Worm (Caenorhabditis elegans) whole organism, L4 larva: Measurements from ENCODE around the gene eif-2A.

Experiments
- F10B5.3 ChIP-seq: sonication (generic microtip); optimal IDR thresholded peaks from 2 replicates; lab custom pipeline; 2016; ENCODE audit warnings: mild to moderate bottlenecking, missing genetic modification characterization, missing compliant biosample characterization
- F44E2.7 ChIP-seq: fragments of 200-800 bp; sonication (Bioruptor generic); IDR thresholded peaks from 2 replicates; pipeline ENCODE4 v2.1.2; 2022; ENCODE audit warnings: missing genetic modification characterization, missing compliant biosample characterization
- R02D3.7 ChIP-seq: fragments of 150-350 bp; sonication (generic microtip); optimal IDR thresholded peaks from 3 replicates; lab custom pipeline; 2014; ENCODE audit warnings: missing biosample characterization, missing genetic modification characterization
- T20F7.1 ChIP-seq: fragments of 200-800 bp; sonication (Bioruptor generic); optimal IDR thresholded peaks from 2 replicates; lab custom pipeline; 2018; ENCODE audit warnings: mild to moderate bottlenecking, missing genetic modification characterization, missing compliant biosample characterization
- Y105C5A.15 ChIP-seq: fragments of 200-800 bp; sonication (Bioruptor generic); IDR thresholded peaks from 2 replicates; pipeline ENCODE4 v1.3.6; 2022; ENCODE audit warnings: missing genetic modification characterization, missing compliant biosample characterization
- Y48G9A.11 ChIP-seq: fragments of 200-800 bp; sonication (Bioruptor generic); IDR thresholded peaks from 2 replicates; pipeline ENCODE4 v1.3.6; 2022; ENCODE audit warnings: missing genetic modification reagents, missing genetic modification characterization, missing compliant biosample characterization
- Y5F2A.4 ChIP-seq: fragments of 200-800 bp; sonication (Bioruptor generic); optimal IDR thresholded peaks from 2 replicates; lab custom pipeline; 2018; ENCODE audit warnings: mild to moderate bottlenecking, missing genetic modification characterization, missing compliant biosample characterization
- Y75B8A.6 ChIP-seq: fragments of 200-800 bp; sonication (Bioruptor generic); IDR thresholded peaks from 2 replicates; pipeline ENCODE4 v1.3.6; 2022; ENCODE audit warnings: missing genetic modification reagents, missing genetic modification characterization, missing compliant biosample characterization
- ZK337.2 ChIP-seq: fragments of 200-800 bp; sonication (Bioruptor generic); IDR thresholded peaks from 2 replicates; pipeline ENCODE4 v1.3.6; 2022; ENCODE audit warnings: missing genetic modification reagents, missing genetic modification characterization, missing compliant biosample characterization
- aly-2 ChIP-seq: sonication (generic microtip); optimal IDR thresholded peaks from 2 replicates; lab custom pipeline; 2018; ENCODE audit warnings: missing biosample characterization, missing genetic modification characterization
- ama-1 ChIP-seq: fragments of 150-350 bp; optimal IDR thresholded peaks from 2 replicates; lab custom pipeline; 2014; ENCODE audit warnings: inconsistent platforms, mixed read lengths
- attf-4 ChIP-seq: sonication (generic microtip); optimal IDR thresholded peaks from 3 replicates; lab custom pipeline; 2017; ENCODE audit warnings: missing biosample characterization, missing genetic modification characterization
- ceh-32 ChIP-seq: sonication (generic microtip); optimal IDR thresholded peaks from 2 replicates; lab custom pipeline; 2016; ENCODE audit warnings: mild to moderate bottlenecking, missing genetic modification characterization, missing compliant biosample characterization; ENCODE audit not compliant: poor library complexity
- ceh-44 ChIP-seq: fragments of 200-800 bp; sonication (Bioruptor generic); IDR thresholded peaks from 2 replicates; pipeline ENCODE4 v1.3.6; 2022; ENCODE audit warnings: missing genetic modification reagents, missing genetic modification characterization, missing compliant biosample characterization
- ceh-62 ChIP-seq: sonication (generic microtip); optimal IDR thresholded peaks from 2 replicates; lab custom pipeline; 2017; ENCODE audit warnings: missing biosample characterization, missing genetic modification characterization
- ces-1 ChIP-seq: fragments of 150-350 bp; sonication (generic microtip); optimal IDR thresholded peaks from 4 replicates; lab custom pipeline; 2014; ENCODE audit warnings: missing biosample characterization, missing genetic modification reagents, missing genetic modification characterization
- cey-2 ChIP-seq: sonication (generic microtip); optimal IDR thresholded peaks from 3 replicates; lab custom pipeline; 2017; ENCODE audit warnings: missing genetic modification characterization, mild to moderate bottlenecking, missing compliant biosample characterization, antibody characterized with exemption, borderline replicate concordance; ENCODE audit not compliant: insufficient read depth
- egl-27 ChIP-seq: sonication (generic microtip); optimal IDR thresholded peaks from 3 replicates; lab custom pipeline; 2017; ENCODE audit warnings: missing biosample characterization, missing genetic modification reagents, missing genetic modification characterization
- egl-43 ChIP-seq: fragments of 200-800 bp; sonication (Bioruptor generic); IDR thresholded peaks from 2 replicates; pipeline ENCODE4 v1.3.6; 2022; ENCODE audit warnings: missing genetic modification reagents, missing genetic modification characterization, missing compliant biosample characterization
- hif-1 ChIP-seq, 2 experiments: sonication (generic microtip); optimal IDR thresholded peaks; 2 replicates each; lab custom pipeline; 2016 to 2017; ENCODE audit warnings: missing compliant biosample characterization in 2 of 2, missing genetic modification characterization in 2 of 2, missing genetic modification reagents in 2 of 2, missing genotype in 2 of 2, mild to moderate bottlenecking in 1 of 2
- hlh-30 ChIP-seq: sonication (generic microtip); optimal IDR thresholded peaks from 2 replicates; lab custom pipeline; 2017; ENCODE audit warnings: antibody characterized with exemption, mild to moderate bottlenecking, missing genetic modification characterization, missing compliant biosample characterization; ENCODE audit not compliant: insufficient read depth
- hmg-1.1 ChIP-seq: fragments of 200-800 bp; sonication (Bioruptor generic); IDR thresholded peaks from 2 replicates; pipeline ENCODE4 v1.3.6; 2022; ENCODE audit warnings: missing genetic modification reagents, missing genetic modification characterization, missing compliant biosample characterization
- jun-1 ChIP-seq: fragments of 150-350 bp; optimal IDR thresholded peaks from 2 replicates; lab custom pipeline; 2014; ENCODE audit warnings: missing biosample characterization, missing genetic modification reagents, missing genetic modification characterization
- lin-39 ChIP-seq: fragments of 150-350 bp; optimal IDR thresholded peaks from 2 replicates; lab custom pipeline; 2014; ENCODE audit warnings: missing biosample characterization, missing genetic modification reagents, missing genetic modification characterization
- lsy-2 ChIP-seq, 2 experiments: fragments of 150-350 bp in 1 of 2; sonication (generic microtip) in 1 of 2; optimal IDR thresholded peaks; 2 replicates each; lab custom pipeline; 2014 to 2017; ENCODE audit warnings: missing biosample characterization in 2 of 2, missing genetic modification characterization in 2 of 2
- madf-5 ChIP-seq, 2 experiments: fragments of 200-800 bp; sonication (Bioruptor generic); IDR thresholded peaks; 2 replicates each; pipeline ENCODE4 v1.3.6; 2022; ENCODE audit warnings: missing compliant biosample characterization in 2 of 2, missing genetic modification characterization in 2 of 2
- madf-9 ChIP-seq: fragments of 200-800 bp; sonication (Bioruptor generic); conservative IDR thresholded peaks from 2 replicates; pipeline ENCODE4 v1.3.6; 2022; ENCODE audit warnings: missing genetic modification reagents, missing genetic modification characterization, missing compliant biosample characterization
- mep-1 ChIP-seq: fragments of 150-350 bp; sonication (generic microtip); optimal IDR thresholded peaks from 3 replicates; lab custom pipeline; 2014; ENCODE audit warnings: missing biosample characterization, missing genetic modification characterization
- mes-2 ChIP-seq: sonication (generic microtip); optimal IDR thresholded peaks from 2 replicates; lab custom pipeline; 2016; ENCODE audit warnings: missing genotype, mild to moderate bottlenecking, missing genetic modification characterization, missing compliant biosample characterization; ENCODE audit not compliant: poor library complexity, severe bottlenecking
- nhr-111 ChIP-seq: fragments of 200-800 bp; sonication (Bioruptor generic); optimal IDR thresholded peaks from 2 replicates; lab custom pipeline; 2018; ENCODE audit warnings: mild to moderate bottlenecking, missing genetic modification characterization, missing compliant biosample characterization
- nhr-25 ChIP-seq: sonication (generic microtip); optimal IDR thresholded peaks from 2 replicates; lab custom pipeline; 2017; ENCODE audit warnings: missing genetic modification characterization, mild to moderate bottlenecking, missing compliant biosample characterization, antibody characterized with exemption, moderate library complexity, borderline replicate concordance; ENCODE audit not compliant: insufficient read depth
- nhr-28 ChIP-seq: fragments of 150-350 bp; optimal IDR thresholded peaks from 2 replicates; lab custom pipeline; 2014; ENCODE audit warnings: missing biosample characterization, missing genetic modification characterization
- nhr-42 ChIP-seq: fragments of 200-800 bp; sonication (Bioruptor generic); IDR thresholded peaks from 2 replicates; pipeline ENCODE4 v1.3.6; 2022; ENCODE audit warnings: missing genetic modification characterization, missing compliant biosample characterization
- nhr-48 ChIP-seq: sonication (generic microtip); optimal IDR thresholded peaks from 2 replicates; lab custom pipeline; 2016; ENCODE audit warnings: mild to moderate bottlenecking, missing genetic modification characterization, missing compliant biosample characterization
- nhr-6 ChIP-seq: fragments of 150-350 bp; optimal IDR thresholded peaks from 2 replicates; lab custom pipeline; 2014; ENCODE audit warnings: missing biosample characterization, missing genetic modification characterization
- nhr-76 ChIP-seq: fragments of 150-350 bp; optimal IDR thresholded peaks from 2 replicates; lab custom pipeline; 2014; ENCODE audit warnings: missing biosample characterization, missing genetic modification characterization
- nhr-77 ChIP-seq: fragments of 150-350 bp; optimal IDR thresholded peaks from 2 replicates; lab custom pipeline; 2014; ENCODE audit warnings: missing biosample characterization, missing genetic modification characterization
- pha-4 ChIP-seq, 2 experiments: fragments of 150-350 bp in 1 of 2; fragments of 200-800 bp in 1 of 2; sonication (Bioruptor generic) in 1 of 2; IDR thresholded peaks in 1 of 2; optimal IDR thresholded peaks in 1 of 2; 2 replicates each; pipeline versions ENCODE4 v1.3.6 to Lab custom; 2014 to 2022; ENCODE audit warnings: missing genetic modification characterization in 2 of 2, missing genetic modification reagents in 2 of 2, missing biosample characterization in 1 of 2, missing compliant biosample characterization in 1 of 2
- rbr-2 ChIP-seq: sonication (generic microtip); optimal IDR thresholded peaks from 2 replicates; lab custom pipeline; 2016; ENCODE audit warnings: missing genotype, missing genetic modification characterization, missing compliant biosample characterization
- set-16 ChIP-seq: fragments of 200-800 bp; sonication (Bioruptor generic); IDR thresholded peaks from 2 replicates; pipeline ENCODE4 v1.3.6; 2022; ENCODE audit warnings: missing genetic modification reagents, missing genetic modification characterization, missing compliant biosample characterization
- snpc-1.2 ChIP-seq: fragments of 200-800 bp; sonication (Bioruptor generic); IDR thresholded peaks from 2 replicates; pipeline ENCODE4 v1.3.6; 2022; ENCODE audit warnings: missing genetic modification reagents, missing genetic modification characterization, missing compliant biosample characterization
- snpc-4 ChIP-seq: fragments of 150-350 bp; optimal IDR thresholded peaks from 2 replicates; lab custom pipeline; 2014; ENCODE audit warnings: missing biosample characterization, missing genetic modification characterization
- zfp-2 ChIP-seq: sonication (generic microtip); optimal IDR thresholded peaks from 2 replicates; lab custom pipeline; 2016; ENCODE audit warnings: mild to moderate bottlenecking, missing genetic modification characterization, missing compliant biosample characterization
- ztf-7 ChIP-seq: fragments of 150-350 bp; optimal IDR thresholded peaks from 2 replicates; lab custom pipeline; 2014; ENCODE audit warnings: missing biosample characterization, missing genetic modification characterization

Gene eif-2A

ce11 chrII:10374776-10375175, 41.8 kb upstream of the eif-2A start:
- TF ChIP-seq egl-43 (GFP tag; lab: Robert Waterston, UW) = no peak
- peak; percentile 10 for TF ChIP-seq nhr-6

DNA sequence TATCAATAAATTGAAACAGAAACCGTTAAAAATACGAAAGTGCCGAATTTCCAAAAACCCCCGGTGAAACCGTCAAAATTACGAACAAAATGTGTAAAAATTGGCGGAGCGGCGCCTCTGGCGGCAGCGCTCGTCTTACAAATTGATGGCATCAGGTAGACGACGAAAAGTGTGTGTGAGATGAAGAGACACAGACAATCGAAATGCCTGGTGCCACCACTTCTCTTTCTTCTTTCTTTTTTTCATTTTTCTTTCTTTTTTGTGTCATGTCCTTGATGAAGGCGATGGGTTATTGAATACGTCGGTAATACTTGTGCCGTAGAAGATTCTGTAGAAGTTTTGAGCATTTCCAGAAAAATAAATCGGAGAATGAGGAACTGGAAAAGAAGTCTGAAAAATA, 38.7 kb upstream of the eif-2A start:
- TF ChIP-seq F10B5.3 (tag; lab: Kevin White, UChicago) = no peak
- peak; percentile 14 for TF ChIP-seq nhr-25 (tag; lab: Kevin White, UChicago)
- no peak for TF ChIP-seq ces-1 (GFP tag; lab: Kevin White, UChicago)

- TF ChIP-seq nhr-111 (no peak), hmg-1.1 (GFP tag; lab: Robert Waterston, UW) (peak; percentile 58), set-16 (GFP tag; lab: Robert Waterston, UW) (peak; percentile 65; the same call in 1 of the 2 replicates), mep-1 (tag; lab: Kevin White, UChicago) (no peak), cey-2 (tag; lab: Kevin White, UChicago) (no peak), rbr-2 (tag; lab: Kevin White, UChicago) (peak; percentile 6), Y75B8A.6 (GFP tag; lab: Robert Waterston, UW) (no peak)
Measured at ce11 chrII:10379546-10379945, 37.1 kb upstream of the eif-2A start.

DNA sequence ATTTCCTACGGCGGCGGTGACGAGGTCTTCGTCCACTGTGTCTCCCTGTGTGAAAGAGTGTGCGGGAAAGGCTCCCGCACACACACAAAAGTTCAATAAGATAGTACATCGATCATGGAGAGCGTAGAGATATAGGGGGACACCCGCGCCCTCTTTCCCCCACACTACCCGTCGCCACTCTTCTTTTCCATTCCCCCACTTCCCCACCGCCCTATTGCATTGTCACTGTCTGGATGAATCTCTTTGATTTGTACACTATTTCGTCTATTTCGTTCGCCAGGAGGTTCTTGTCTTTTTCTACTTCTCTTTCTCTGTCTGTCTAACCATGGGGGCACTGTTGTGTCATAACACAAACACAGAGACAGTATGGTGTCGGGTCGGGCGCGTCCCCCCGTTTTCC, 34.4 kb upstream of the eif-2A start:
- TF ChIP-seq hlh-30 (tag; lab: Kevin White, UChicago) (peak; percentile 67), pha-4 (GFP tag; IDR thresholded peaks at IDR 0.05; lab: Robert Waterston, UW) (peak; percentile 52; the same call in 1 of the 2 replicates), pha-4 (tag; optimal IDR thresholded peaks at IDR 0.05; lab: Kevin White, UChicago) (peak; percentile 48), madf-9 (no peak), nhr-42 (no peak), hif-1 (tag; optimal IDR thresholded peaks at IDR 0.05; lab: Kevin White, UChicago) (peak in 1 of 2 experiments; percentile 25), zfp-2 (tag; lab: Kevin White, UChicago) (no peak), ama-1 (lab: Kevin White, UChicago) (no peak), set-16 (GFP tag; lab: Robert Waterston, UW) (peak; percentile 39; the same call in 1 of the 2 replicates), nhr-6 (no peak), nhr-48 (tag; lab: Kevin White, UChicago) (peak; percentile 26), madf-5 (GFP tag; IDR thresholded peaks at IDR 0.05; lab: Robert Waterston, UW) (no peak), aly-2 (tag; lab: Kevin White, UChicago) (no peak), lsy-2 (tag; optimal IDR thresholded peaks at IDR 0.05; lab: Kevin White, UChicago) (peak; percentile 31 to 51), Y75B8A.6 (GFP tag; lab: Robert Waterston, UW) (no peak), mes-2 (peak; percentile 65), ztf-7 (tag; lab: Kevin White, UChicago) (no peak), T20F7.1 (no peak), lin-39 (tag; lab: Kevin White, UChicago) (no peak), nhr-28 (tag; lab: Kevin White, UChicago) (peak; percentile 58), nhr-76 (tag; lab: Kevin White, UChicago) (no peak), ceh-62 (tag; lab: Kevin White, UChicago) (no peak), egl-27 (tag; lab: Kevin White, UChicago) (no peak), snpc-1.2 (GFP tag; lab: Robert Waterston, UW) (no peak), nhr-77 (tag; lab: Kevin White, UChicago) (peak; percentile 18), ZK337.2 (GFP tag; lab: Robert Waterston, UW) (no peak), R02D3.7 (tag; lab: Kevin White, UChicago) (no peak), hmg-1.1 (GFP tag; lab: Robert Waterston, UW) (peak; percentile 70), ceh-32 (tag; lab: Kevin White, UChicago) (no peak), jun-1 (tag; lab: Kevin White, UChicago) (no peak), F44E2.7 (GFP tag; lab: Robert Waterston, UW) (no peak), snpc-4 (no peak), Y5F2A.4 (no peak), attf-4 (no peak), ces-1 (GFP tag; lab: Kevin White, UChicago) (no peak), Y105C5A.15 (GFP tag; lab: Robert Waterston, UW) (no peak), ceh-44 (GFP tag; lab: Robert Waterston, UW) (no peak), Y48G9A.11 (GFP tag; lab: Robert Waterston, UW) (no peak)
